Worm (Caenorhabditis elegans): ENCODE measurements around the gene dnj-16.

The dnj-16 gene

ce11 chrIII:4209188-4209587 lies 18.2 kb downstream of the dnj-16 start, which contains the start of gene phlp-2:
Gene phlp-2, plus strand, starts transcription at chrIII:4209488.
- TF ChIP-seq nhr-179 (tag; optimal IDR thresholded peaks at IDR 0.05) (no peak), nfyb-1 (GFP tag; IDR thresholded peaks at IDR 0.05) (0 out of 2 replicates have a peak, but pooled peaks have one; percentile 19)

- no peak for TF ChIP-seq ceh-79 (tag; optimal IDR thresholded peaks at IDR 0.05)
- TF ChIP-seq somi-1 (GFP tag; optimal IDR thresholded peaks at IDR 0.05), result no peak
- no peak for TF ChIP-seq F55B11.4 (tag; optimal IDR thresholded peaks at IDR 0.05; ENCODE audit: borderline replicate concordance, insufficient read depth)
- TF ChIP-seq unc-62 (GFP tag; optimal IDR thresholded peaks at IDR 0.05), result no peak
- peak; percentile 94 for TF ChIP-seq nfyb-1 (GFP tag; IDR thresholded peaks at IDR 0.05)
- no peak for TF ChIP-seq attf-6 (GFP tag; IDR thresholded peaks at IDR 0.05)
Measured at ce11 chrIII:4210661-4211060, 19.7 kb downstream of the dnj-16 start.

- TF ChIP-seq ama-1 (optimal IDR thresholded peaks at IDR 0.05) (no peak), ama-1 (GFP tag; optimal IDR thresholded peaks at IDR 0.05) (no peak), lin-40 (tag; optimal IDR thresholded peaks at IDR 0.05) (no peak), ceh-40 (GFP tag; IDR thresholded peaks at IDR 0.05) (no peak), tlf-1 (GFP tag; optimal IDR thresholded peaks at IDR 0.05) (no peak), B0261.1 (tag; optimal IDR thresholded peaks at IDR 0.05) (no peak), sea-2 (GFP tag; IDR thresholded peaks at IDR 0.05) (no peak), T26A5.8 (tag; optimal IDR thresholded peaks at IDR 0.05) (no peak), ceh-58 (GFP tag; IDR thresholded peaks at IDR 0.05) (no peak), hlh-26 (GFP tag; conservative IDR thresholded peaks at IDR 0.05) (no peak), gei-17 (GFP tag; optimal IDR thresholded peaks at IDR 0.05) (no peak), repo-1 (tag; optimal IDR thresholded peaks at IDR 0.05) (no peak), ztf-22 (GFP tag; optimal IDR thresholded peaks at IDR 0.05) (no peak), ztf-18 (tag; optimal IDR thresholded peaks at IDR 0.05) (no peak), madf-8 (GFP tag; conservative IDR thresholded peaks at IDR 0.05) (no peak), athp-1 (tag; optimal IDR thresholded peaks at IDR 0.05) (no peak), K12H6.12 (tag; optimal IDR thresholded peaks at IDR 0.05) (no peak), ceh-100 (GFP tag; IDR thresholded peaks at IDR 0.05) (no peak), attf-5 (GFP tag; optimal IDR thresholded peaks at IDR 0.05) (no peak)
Measured at ce11 chrIII:4220864-4221263, 29.9 kb downstream of the dnj-16 start.

ce11 chrIII:4221527-4221926 lies 30.6 kb downstream of the dnj-16 start:
- TF ChIP-seq bed-1 (GFP tag; IDR thresholded peaks at IDR 0.05) (no peak), F37B4.10 (GFP tag; IDR thresholded peaks at IDR 0.05) (no peak), B0019.2 (GFP tag; conservative IDR thresholded peaks at IDR 0.05) (no peak), aptf-3 (GFP tag; IDR thresholded peaks at IDR 0.05) (no peak), ama-1 (optimal IDR thresholded peaks at IDR 0.05) (no peak), ama-1 (GFP tag; optimal IDR thresholded peaks at IDR 0.05) (no peak), let-526 (GFP tag; IDR thresholded peaks at IDR 0.05) (no peak), C06A6.2 (GFP tag; conservative IDR thresholded peaks at IDR 0.05) (no peak), lin-26 (GFP tag; IDR thresholded peaks at IDR 0.05) (no peak), lir-1 (GFP tag; conservative IDR thresholded peaks at IDR 0.05) (no peak), ceh-100 (GFP tag; IDR thresholded peaks at IDR 0.05) (no peak), attf-6 (GFP tag; IDR thresholded peaks at IDR 0.05) (no peak), ZK185.1 (tag; optimal IDR thresholded peaks at IDR 0.05; ENCODE audit: poor library complexity, severe bottlenecking) (no peak), ets-4 (GFP tag; optimal IDR thresholded peaks at IDR 0.05) (no peak), madf-8 (GFP tag; conservative IDR thresholded peaks at IDR 0.05) (no peak)
